Worm (Caenorhabditis elegans): ENCODE data around the gene T28C12.1.
A peak's percentile ranks its signal among the peaks of the same experiment; 100 is the strongest.

T28C12.1 gene

DNA sequence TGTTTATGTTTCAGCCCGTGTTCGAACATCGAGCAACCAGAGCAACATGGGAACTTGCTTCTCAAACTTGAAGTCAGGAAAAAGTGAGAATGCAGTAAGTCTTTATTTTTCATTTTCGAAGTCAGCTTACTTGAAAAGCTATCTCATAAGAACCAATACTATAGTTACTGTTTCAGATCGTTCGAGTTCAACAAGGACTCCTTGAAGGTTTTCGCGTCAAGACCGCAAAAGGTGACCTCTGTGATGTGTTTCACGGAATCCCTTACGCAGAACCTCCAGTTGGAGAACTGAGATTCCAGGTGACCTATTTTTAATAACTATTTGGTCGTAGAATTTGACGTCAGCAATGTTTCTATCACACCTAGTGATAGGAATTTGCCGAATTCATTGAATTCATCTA, 8.1 kb upstream of the T28C12.1 start:
- TF ChIP-seq nhr-76 (tag; optimal IDR thresholded peaks at IDR 0.05) (no peak), efl-1 (optimal IDR thresholded peaks at IDR 0.05) (no peak), efl-1 (GFP tag; optimal IDR thresholded peaks at IDR 0.05 in 1 of 2) (peak in 1 of 2 experiments; percentile 52), blmp-1 (tag; optimal IDR thresholded peaks at IDR 0.05) (peak; percentile 24), pqm-1 (tag; optimal IDR thresholded peaks at IDR 0.05) (no peak)

DNA sequence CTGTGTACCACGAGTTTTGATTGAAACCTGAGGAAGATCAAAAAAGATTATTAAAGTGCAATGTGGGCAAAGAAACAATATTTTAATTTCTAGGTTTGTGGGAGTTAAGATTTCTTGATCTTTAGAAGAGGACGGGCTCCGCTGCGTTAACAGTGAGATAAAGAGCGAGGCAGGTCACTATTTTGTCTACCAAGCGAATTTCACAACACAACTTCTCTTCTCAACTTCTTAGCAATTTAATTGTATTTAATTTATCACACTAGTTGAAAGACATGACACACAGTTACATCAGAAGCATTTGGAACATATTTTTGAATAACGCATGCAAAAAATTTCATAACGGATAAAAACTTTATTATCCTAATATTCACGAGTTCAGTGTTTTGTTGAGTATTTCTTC, 5.3 kb upstream of the T28C12.1 start:
- TF ChIP-seq F16B12.6 (tag; optimal IDR thresholded peaks at IDR 0.05) (no peak), alr-1 (tag; optimal IDR thresholded peaks at IDR 0.05; ENCODE audit: borderline replicate concordance) (no peak), ceh-82 (tag; optimal IDR thresholded peaks at IDR 0.05) (no peak), zag-1 (tag; optimal IDR thresholded peaks at IDR 0.05) (no peak), mdl-1 (tag; optimal IDR thresholded peaks at IDR 0.05) (no peak), lsy-2 (tag; optimal IDR thresholded peaks at IDR 0.05) (no peak), nhr-90 (tag; optimal IDR thresholded peaks at IDR 0.05; ENCODE audit: poor library complexity) (peak; percentile 13), lin-15B (tag; optimal IDR thresholded peaks at IDR 0.05) (no peak)

- TF ChIP-seq nhr-85 (tag): no peak
- no peak for TF ChIP-seq mdl-1 (tag; optimal IDR thresholded peaks at IDR 0.05)
- TF ChIP-seq xbp-1 (tag; optimal IDR thresholded peaks at IDR 0.05): no peak
- TF ChIP-seq pax-3 (tag; optimal IDR thresholded peaks at IDR 0.05): no peak
- TF ChIP-seq mef-2 (tag; optimal IDR thresholded peaks at IDR 0.05): no peak
- no peak for TF ChIP-seq alr-1 (tag; optimal IDR thresholded peaks at IDR 0.05; ENCODE audit: borderline replicate concordance)
- no peak for TF ChIP-seq F16B12.6 (tag; optimal IDR thresholded peaks at IDR 0.05)
- no peak for TF ChIP-seq sox-4 (tag; optimal IDR thresholded peaks at IDR 0.05)
- TF ChIP-seq unc-30 (tag; optimal IDR thresholded peaks at IDR 0.05): no peak
- no peak for TF ChIP-seq nhr-84 (tag; optimal IDR thresholded peaks at IDR 0.05)
- no peak for TF ChIP-seq ceh-8 (GFP tag; optimal IDR thresholded peaks at IDR 0.05)
- TF ChIP-seq ets-5 (GFP tag; IDR thresholded peaks at IDR 0.05): no peak
- no peak for TF ChIP-seq C16A3.4 (tag; optimal IDR thresholded peaks at IDR 0.05)
- no peak for TF ChIP-seq Y116A8C.19 (tag; optimal IDR thresholded peaks at IDR 0.05; ENCODE audit: borderline replicate concordance)
- TF ChIP-seq irx-1 (tag; optimal IDR thresholded peaks at IDR 0.05): no peak
- TF ChIP-seq snu-23 (GFP tag; optimal IDR thresholded peaks at IDR 0.05): no peak
- TF ChIP-seq dpl-1 (GFP tag; optimal IDR thresholded peaks at IDR 0.05): no peak
- no peak for TF ChIP-seq swsn-7 (tag; optimal IDR thresholded peaks at IDR 0.05)
- no peak for TF ChIP-seq nhr-77 (tag; optimal IDR thresholded peaks at IDR 0.05)
Observed at ce11 chrV:6326980-6327379, 4.7 kb upstream of the T28C12.1 start, which contains the start of gene fbxa-202. fbxa-202 (plus strand) TSS chrV:6327280.

DNA sequence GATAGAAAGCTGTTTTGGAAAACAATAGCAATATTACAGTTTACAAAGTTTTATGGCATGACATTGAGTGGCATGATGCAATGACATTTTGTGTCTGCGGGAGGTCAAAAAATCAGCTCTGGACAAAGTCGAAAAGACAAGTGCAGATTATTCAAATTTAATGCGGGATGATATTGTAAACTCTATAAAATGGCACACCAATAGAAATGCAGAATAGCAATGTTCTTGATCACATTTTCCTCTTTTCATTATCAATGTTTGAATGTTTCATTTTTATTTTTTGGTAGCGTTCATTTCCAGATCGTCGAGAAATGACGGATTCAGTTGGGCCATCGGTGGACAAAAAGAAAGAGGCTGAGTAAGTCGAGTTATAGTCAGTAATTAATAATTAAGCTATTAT, 2.8 kb upstream of the T28C12.1 start, which contains the start of gene T28C12.2:
Gene T28C12.2 (plus strand): TSS at position 301 of the 400 bp plus-strand sequence.
- TF ChIP-seq lin-35 (GFP tag; optimal IDR thresholded peaks at IDR 0.05) (no peak), efl-1 (optimal IDR thresholded peaks at IDR 0.05) (no peak), efl-1 (GFP tag; optimal IDR thresholded peaks at IDR 0.05 in 1 of 2) (no peak), lin-39 (tag; optimal IDR thresholded peaks at IDR 0.05) (no peak), tbx-2 (tag; optimal IDR thresholded peaks at IDR 0.05) (no peak), egl-27 (tag; optimal IDR thresholded peaks at IDR 0.05) (no peak), mef-2 (tag; optimal IDR thresholded peaks at IDR 0.05) (no peak), irx-1 (tag; optimal IDR thresholded peaks at IDR 0.05) (no peak), hpl-2 (GFP tag; optimal IDR thresholded peaks at IDR 0.05) (no peak), ces-1 (GFP tag; optimal IDR thresholded peaks at IDR 0.05) (no peak), dsc-1 (tag; optimal IDR thresholded peaks at IDR 0.05) (no peak), ztf-11 (tag; optimal IDR thresholded peaks at IDR 0.05) (no peak), aly-2 (tag; optimal IDR thresholded peaks at IDR 0.05) (no peak), nhr-47 (tag; optimal IDR thresholded peaks at IDR 0.05) (no peak), fkh-10 (GFP tag; optimal IDR thresholded peaks at IDR 0.05) (no peak)

Data from whole organism, L1 larva.